Worm (Caenorhabditis elegans) whole organism, L1 larva: Measurements from ENCODE around the gene fbxb-108.

ENCODE experiments used
- C04F5.9 ChIP-seq: sonication (generic microtip); optimal IDR thresholded peaks from 2 replicates; lab custom pipeline; 2016; ENCODE audit warnings: missing genetic modification characterization, missing compliant biosample characterization
- C16A3.4 ChIP-seq: fragments of 150-350 bp; optimal IDR thresholded peaks from 2 replicates; lab custom pipeline; 2014; ENCODE audit warnings: missing biosample characterization, missing genetic modification characterization
- C34B4.2 ChIP-seq: sonication (generic microtip); optimal IDR thresholded peaks from 2 replicates; lab custom pipeline; 2017; ENCODE audit warnings: mild to moderate bottlenecking, missing genetic modification characterization, missing compliant biosample characterization
- aly-2 ChIP-seq: fragments of 150-350 bp; optimal IDR thresholded peaks from 2 replicates; lab custom pipeline; 2014; ENCODE audit warnings: missing biosample characterization, missing genetic modification characterization
- ceh-8 ChIP-seq: fragments of 200-800 bp; sonication (Bioruptor generic); optimal IDR thresholded peaks from 2 replicates; lab custom pipeline; 2018; ENCODE audit warnings: mild to moderate bottlenecking, missing genetic modification characterization, moderate library complexity, missing compliant biosample characterization
- ceh-82 ChIP-seq, 3 experiments: fragments of 150-350 bp in 1 of 3; sonication (generic microtip) in 2 of 3; optimal IDR thresholded peaks; 2 replicates each; lab custom pipeline; 2014 to 2017; ENCODE audit warnings: missing biosample characterization in 3 of 3, missing genetic modification characterization in 3 of 3
- dsc-1 ChIP-seq: sonication (generic microtip); optimal IDR thresholded peaks from 2 replicates; lab custom pipeline; 2016; ENCODE audit warnings: mild to moderate bottlenecking, missing genetic modification characterization, missing compliant biosample characterization
- efl-1 ChIP-seq, 4 experiments: fragments of 150-350 bp; optimal IDR thresholded peaks in 3 of 4; peaks in 1 of 4; 1 replicate in 1 of 4; 2 replicates in 3 of 4; lab custom pipeline; 2014; ENCODE audit warnings: missing biosample characterization in 2 of 4, missing genetic modification characterization in 2 of 4, missing genetic modification reagents in 2 of 4
- egl-13 ChIP-seq: sonication (generic microtip); optimal IDR thresholded peaks from 2 replicates; lab custom pipeline; 2016; ENCODE audit warnings: missing genotype, missing genetic modification reagents, missing genetic modification characterization, missing compliant biosample characterization
- egl-27 ChIP-seq, 2 experiments: fragments of 150-350 bp in 1 of 2; sonication (generic microtip); optimal IDR thresholded peaks; 3 replicates each; lab custom pipeline; 2017 to 2018; ENCODE audit warnings: missing biosample characterization in 2 of 2, missing genetic modification characterization in 2 of 2, missing genetic modification reagents in 2 of 2
- elt-3 ChIP-seq, 6 experiments: fragments of 150-350 bp in 1 of 6; sonication (generic microtip); optimal IDR thresholded peaks; 2 replicates each; lab custom pipeline; 2017 to 2018; ENCODE audit warnings: missing biosample characterization in 6 of 6, missing genetic modification characterization in 6 of 6, inconsistent platforms in 1 of 6
- ets-5 ChIP-seq: fragments of 200-800 bp; sonication (Bioruptor generic); IDR thresholded peaks from 2 replicates; pipeline ENCODE4 v1.3.6; 2022; ENCODE audit warnings: missing genetic modification characterization, missing compliant biosample characterization
- fkh-10 ChIP-seq: sonication (generic microtip); optimal IDR thresholded peaks from 2 replicates; lab custom pipeline; 2017; ENCODE audit warnings: missing biosample characterization, missing genetic modification reagents, missing genetic modification characterization
- fkh-4 ChIP-seq: sonication (generic microtip); optimal IDR thresholded peaks from 2 replicates; lab custom pipeline; 2016; ENCODE audit warnings: missing compliant biosample characterization, missing genetic modification characterization, borderline replicate concordance
- fkh-8 ChIP-seq: sonication (generic microtip); optimal IDR thresholded peaks from 2 replicates; lab custom pipeline; 2016; ENCODE audit warnings: mild to moderate bottlenecking, missing genetic modification characterization, missing compliant biosample characterization
- hlh-4 ChIP-seq: sonication (generic microtip); optimal IDR thresholded peaks from 2 replicates; lab custom pipeline; 2016; ENCODE audit warnings: mild to moderate bottlenecking, missing genetic modification characterization, missing compliant biosample characterization
- jun-1 ChIP-seq: fragments of 150-350 bp; optimal IDR thresholded peaks from 2 replicates; lab custom pipeline; 2014; ENCODE audit warnings: missing biosample characterization, missing genetic modification reagents, missing genetic modification characterization
- lin-15B ChIP-seq: fragments of 150-350 bp; sonication (generic microtip); optimal IDR thresholded peaks from 3 replicates; lab custom pipeline; 2014; ENCODE audit warnings: missing biosample characterization, missing genetic modification characterization
- mab-9 ChIP-seq: fragments of 200-800 bp; sonication (Bioruptor generic); IDR thresholded peaks from 2 replicates; pipeline ENCODE4 v1.3.6; 2022; ENCODE audit warnings: missing genetic modification reagents, missing genetic modification characterization, missing compliant biosample characterization
- mdl-1 ChIP-seq, 2 experiments: fragments of 150-350 bp; optimal IDR thresholded peaks; 2 replicates each; lab custom pipeline; 2014 to 2017; ENCODE audit warnings: missing biosample characterization in 2 of 2, missing genetic modification characterization in 2 of 2, inconsistent platforms in 1 of 2
- nhr-12 ChIP-seq: sonication (generic microtip); optimal IDR thresholded peaks from 2 replicates; lab custom pipeline; 2017; ENCODE audit warnings: missing biosample characterization, missing genetic modification characterization
- nhr-19 ChIP-seq: fragments of 200-800 bp; sonication (Bioruptor generic); conservative IDR thresholded peaks from 2 replicates; pipeline ENCODE4 v1.3.6; 2022; ENCODE audit warnings: missing genetic modification characterization, missing compliant biosample characterization
- nhr-20 ChIP-seq: sonication (generic microtip); optimal IDR thresholded peaks from 2 replicates; lab custom pipeline; 2016; ENCODE audit warnings: mild to moderate bottlenecking, missing genetic modification characterization, missing compliant biosample characterization
- nhr-47 ChIP-seq: sonication (generic microtip); optimal IDR thresholded peaks from 2 replicates; lab custom pipeline; 2016; ENCODE audit warnings: mild to moderate bottlenecking, missing genetic modification characterization, moderate library complexity, missing compliant biosample characterization
- nhr-71 ChIP-seq: sonication (generic microtip); optimal IDR thresholded peaks from 2 replicates; lab custom pipeline; 2016; ENCODE audit warnings: mild to moderate bottlenecking, missing genetic modification characterization, moderate library complexity, missing compliant biosample characterization
- nhr-90 ChIP-seq: sonication (generic microtip); optimal IDR thresholded peaks from 2 replicates; lab custom pipeline; 2016; ENCODE audit warnings: mild to moderate bottlenecking, missing genetic modification characterization, missing compliant biosample characterization; ENCODE audit not compliant: poor library complexity
- pag-3 ChIP-seq: sonication (generic microtip); optimal IDR thresholded peaks from 2 replicates; lab custom pipeline; 2017; ENCODE audit warnings: missing genetic modification characterization, mild to moderate bottlenecking, missing compliant biosample characterization, antibody characterized with exemption, borderline replicate concordance; ENCODE audit not compliant: insufficient read depth
- rnt-1 ChIP-seq: sonication (generic microtip); optimal IDR thresholded peaks from 2 replicates; lab custom pipeline; 2016; ENCODE audit warnings: mild to moderate bottlenecking, missing genetic modification characterization, moderate library complexity, missing compliant biosample characterization
- sptf-1 ChIP-seq: fragments of 150-350 bp; optimal IDR thresholded peaks from 2 replicates; lab custom pipeline; 2014; ENCODE audit warnings: missing biosample characterization, missing genetic modification characterization
- swsn-7 ChIP-seq: sonication (generic microtip); optimal IDR thresholded peaks from 2 replicates; lab custom pipeline; 2016; ENCODE audit warnings: missing genetic modification characterization, missing compliant biosample characterization
- unc-98 ChIP-seq: fragments of 200-800 bp; sonication (Bioruptor generic); IDR thresholded peaks from 2 replicates; pipeline ENCODE4 v1.3.6; 2022; ENCODE audit warnings: missing genetic modification characterization, missing compliant biosample characterization
- zag-1 ChIP-seq: fragments of 150-350 bp; optimal IDR thresholded peaks from 2 replicates; lab custom pipeline; 2014; ENCODE audit warnings: missing biosample characterization, missing genetic modification characterization
- zip-4 ChIP-seq: fragments of 200-800 bp; sonication (Bioruptor generic); optimal IDR thresholded peaks from 2 replicates; lab custom pipeline; 2018; ENCODE audit warnings: mild to moderate bottlenecking, missing genetic modification characterization, moderate library complexity, missing compliant biosample characterization
- ztf-11 ChIP-seq, 2 experiments: sonication (generic microtip); optimal IDR thresholded peaks; 2 replicates each; lab custom pipeline; 2016 to 2017; ENCODE audit warnings: missing genetic modification characterization in 2 of 2, missing biosample characterization in 1 of 2, missing compliant biosample characterization in 1 of 2

fbxb-108 gene

ce11 chrII:2734735-2735134 is 30.0 kb upstream of the fbxb-108 start (continued):
- TF ChIP-seq ztf-11 (tag; optimal IDR thresholded peaks at IDR 0.05; lab: Kevin White, UChicago) (no peak), unc-98 (GFP tag; lab: Robert Waterston, UW) (no peak), egl-27 (tag; optimal IDR thresholded peaks at IDR 0.05; lab: Kevin White, UChicago) (no peak), ceh-8 (GFP tag; lab: Kevin White, UChicago) (no peak), C16A3.4 (tag; lab: Kevin White, UChicago) (no peak), fkh-8 (tag; lab: Kevin White, UChicago) (peak; percentile 5), sptf-1 (tag; lab: Kevin White, UChicago) (no peak), elt-3 (tag; optimal IDR thresholded peaks at IDR 0.05; lab: Kevin White, UChicago) (no peak)
- TF ChIP-seq, all 84 proteins: peak for 14

DNA sequence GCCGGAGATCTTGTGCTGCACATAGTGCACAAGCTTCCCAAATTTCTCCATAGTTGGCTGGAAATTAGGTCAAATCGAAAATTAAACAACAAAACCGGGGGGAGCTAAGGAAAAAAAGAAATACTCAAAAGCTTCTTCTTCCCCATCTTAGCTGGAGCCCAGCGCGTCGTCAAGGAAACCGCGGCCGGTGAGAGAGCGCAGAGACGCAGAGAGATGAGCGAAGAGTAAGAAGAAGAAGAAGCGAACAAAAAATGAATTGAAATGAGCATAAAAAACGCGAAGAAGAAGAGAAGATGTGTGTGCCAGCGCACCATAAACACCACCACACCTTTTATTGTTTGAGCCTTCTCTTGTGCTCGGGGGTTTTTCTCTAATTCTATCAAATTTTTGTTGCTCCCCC is 29.6 kb upstream of the fbxb-108 start, which contains the start of gene wdr-31:
Gene wdr-31, minus strand, starts transcription at position 101 of the 400 bp plus-strand sequence.
- TF ChIP-seq fkh-8 (tag; lab: Kevin White, UChicago), result peak; percentile 39
- TF ChIP-seq ceh-82 (tag; optimal IDR thresholded peaks at IDR 0.05; lab: Kevin White, UChicago), result no peak

DNA sequence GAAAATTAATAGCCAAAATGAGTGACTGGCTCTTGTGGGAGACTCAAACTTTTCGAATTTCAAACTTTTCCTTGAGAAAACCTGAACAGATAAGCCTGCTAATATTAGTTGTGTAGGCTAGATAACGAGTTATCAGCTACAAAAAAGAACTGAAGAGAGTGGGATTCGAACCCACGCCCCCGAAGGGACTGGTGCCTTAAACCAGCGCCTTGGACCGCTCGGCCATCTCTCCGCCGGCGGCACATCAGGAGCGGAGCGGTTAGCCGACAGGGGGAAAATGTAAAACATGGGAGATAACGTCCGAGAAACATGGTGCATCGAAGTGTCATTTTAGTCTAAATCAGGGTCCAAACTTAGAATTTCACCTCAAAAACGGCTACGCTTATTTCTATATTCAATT is 29.1 kb upstream of the fbxb-108 start:
- TF ChIP-seq swsn-7 (no peak), nhr-90 (no peak), rnt-1 (peak; percentile 0), efl-1 (optimal IDR thresholded peaks at IDR 0.05; lab: Kevin White, UChicago) (no peak), efl-1 (GFP tag; optimal IDR thresholded peaks at IDR 0.05 in 1 of 2; lab: Kevin White, UChicago) (peak in 1 of 2 experiments; percentile 24)

DNA sequence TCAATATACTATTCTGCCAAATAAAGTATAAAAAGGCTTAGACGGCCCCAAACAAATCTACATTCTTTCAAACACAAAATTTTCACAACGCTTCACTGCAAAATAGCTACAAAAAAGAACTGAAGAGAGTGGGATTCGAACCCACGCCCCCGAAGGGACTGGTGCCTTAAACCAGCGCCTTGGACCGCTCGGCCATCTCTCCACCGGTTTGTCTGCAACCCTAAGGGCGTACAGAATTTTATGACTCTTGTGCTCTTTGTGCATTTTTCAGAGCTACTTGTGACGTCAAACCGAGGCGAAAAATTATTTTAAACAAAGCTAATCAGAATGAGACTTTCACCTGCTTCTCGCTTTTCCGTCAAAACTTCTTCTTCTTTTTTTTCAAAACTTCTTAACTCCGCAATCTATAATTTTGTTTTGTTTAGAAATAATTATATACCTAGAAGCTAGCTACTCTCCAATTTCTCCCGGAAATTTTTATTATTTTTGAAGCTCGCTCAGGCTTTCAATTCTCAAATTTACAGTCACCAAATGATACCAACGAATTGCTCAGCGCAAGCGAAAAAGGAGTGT is 28.5 kb upstream of the fbxb-108 start, which contains the start of gene T05A8.8:
Gene T05A8.8, plus strand, starts transcription at position 523 of the 573 bp plus-strand sequence.
- TF ChIP-seq efl-1 (optimal IDR thresholded peaks at IDR 0.05; lab: Kevin White, UChicago) (no peak), efl-1 (GFP tag; optimal IDR thresholded peaks at IDR 0.05 in 1 of 2; lab: Kevin White, UChicago) (peak in 1 of 2 experiments; percentile 60), C34B4.2 (no peak), mab-9 (no peak)

ce11 chrII:2736938-2737337 is 27.8 kb upstream of the fbxb-108 start:
- no peak for TF ChIP-seq efl-1 (optimal IDR thresholded peaks at IDR 0.05; lab: Kevin White, UChicago)
- TF ChIP-seq efl-1 (GFP tag; optimal IDR thresholded peaks at IDR 0.05 in 1 of 2; lab: Kevin White, UChicago), result peak in 1 of 2 experiments; percentile 68
- TF ChIP-seq ets-5 (GFP tag; lab: Robert Waterston, UW), result no peak

DNA sequence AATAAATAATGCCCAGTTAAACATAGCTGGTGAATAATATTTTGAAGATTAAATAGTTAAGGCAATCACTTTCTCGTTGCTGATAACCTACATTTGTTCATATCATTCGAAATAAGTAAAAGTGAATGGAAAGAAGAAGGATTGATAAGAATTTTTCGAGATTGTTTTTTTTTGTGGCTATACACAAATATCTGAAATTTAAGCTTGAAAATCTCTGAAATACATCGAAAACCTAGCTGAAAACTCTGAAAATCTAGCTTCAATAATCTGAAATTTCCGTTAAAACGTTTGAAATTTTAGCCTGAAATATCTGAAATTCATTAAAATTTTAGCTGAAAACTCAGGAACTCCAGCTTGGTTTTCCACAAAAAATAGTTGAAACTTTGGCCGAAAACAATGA is 25.1 kb upstream of the fbxb-108 start, which contains the start of gene T05A8.6:
Gene T05A8.6, minus strand, starts transcription at position 101 of the 400 bp plus-strand sequence.
- TF ChIP-seq nhr-47 (tag; lab: Kevin White, UChicago) (no peak), zag-1 (tag; lab: Kevin White, UChicago) (no peak), pag-3 (tag; lab: Kevin White, UChicago) (no peak), fkh-10 (GFP tag; lab: Kevin White, UChicago) (no peak), dsc-1 (tag; lab: Kevin White, UChicago) (no peak), fkh-4 (tag; lab: Kevin White, UChicago) (no peak), hlh-4 (tag; lab: Kevin White, UChicago) (no peak), nhr-20 (no peak), nhr-19 (GFP tag; lab: Robert Waterston, UW) (no peak), ceh-8 (GFP tag; lab: Kevin White, UChicago) (no peak), sptf-1 (tag; lab: Kevin White, UChicago) (no peak), nhr-71 (no peak), mdl-1 (tag; optimal IDR thresholded peaks at IDR 0.05; lab: Kevin White, UChicago) (no peak), C04F5.9 (tag; lab: Kevin White, UChicago) (no peak), nhr-12 (tag; lab: Kevin White, UChicago) (no peak), jun-1 (no peak), lin-15B (no peak), egl-13 (tag; lab: Kevin White, UChicago) (no peak), zip-4 (GFP tag; lab: Kevin White, UChicago) (no peak), aly-2 (no peak)
